Worm (Caenorhabditis elegans) whole organism, L4 larva: ENCODE data around the gene C01G10.15.

Experiments
- D1046.2 ChIP-seq: fragments of 200-800 bp; sonication (Bioruptor generic); IDR thresholded peaks from 2 replicates; pipeline ENCODE4 v1.3.6; 2022; ENCODE audit warnings: missing genetic modification characterization, missing compliant biosample characterization
- F44E2.7 ChIP-seq: fragments of 200-800 bp; sonication (Bioruptor generic); IDR thresholded peaks from 2 replicates; pipeline ENCODE4 v2.1.2; 2022; ENCODE audit warnings: missing genetic modification characterization, missing compliant biosample characterization
- ceh-82 ChIP-seq: sonication (generic microtip); optimal IDR thresholded peaks from 2 replicates; lab custom pipeline; 2017; ENCODE audit warnings: missing biosample characterization, missing genetic modification characterization
- daf-19 ChIP-seq: fragments of 200-800 bp; sonication (Bioruptor generic); conservative IDR thresholded peaks from 2 replicates; pipeline ENCODE4 v1.3.6; 2022; ENCODE audit warnings: missing genetic modification characterization, missing compliant biosample characterization
- dpl-1 ChIP-seq: fragments of 150-350 bp; optimal IDR thresholded peaks from 2 replicates; lab custom pipeline; 2014; ENCODE audit warnings: missing biosample characterization, missing genetic modification reagents, missing genetic modification characterization
- fkh-10 ChIP-seq: fragments of 150-350 bp; optimal IDR thresholded peaks from 2 replicates; lab custom pipeline; 2014; ENCODE audit warnings: missing biosample characterization, missing genetic modification reagents, missing genetic modification characterization
- fos-1 ChIP-seq: fragments of 150-350 bp; optimal IDR thresholded peaks from 2 replicates; lab custom pipeline; 2014; ENCODE audit warnings: missing biosample characterization, missing genetic modification characterization
- nhr-41 ChIP-seq: fragments of 200-800 bp; sonication (Bioruptor generic); IDR thresholded peaks from 2 replicates; pipeline ENCODE4 v1.3.6; 2022; ENCODE audit warnings: missing genetic modification reagents, missing genetic modification characterization, missing compliant biosample characterization
- skn-1 ChIP-seq: fragments of 150-350 bp; optimal IDR thresholded peaks from 2 replicates; lab custom pipeline; 2014; ENCODE audit warnings: missing biosample characterization, missing genetic modification characterization
- snpc-4 ChIP-seq: fragments of 150-350 bp; optimal IDR thresholded peaks from 2 replicates; lab custom pipeline; 2014; ENCODE audit warnings: missing biosample characterization, missing genetic modification characterization
- spr-1 ChIP-seq: sonication (generic microtip); optimal IDR thresholded peaks from 2 replicates; lab custom pipeline; 2016; ENCODE audit warnings: mild to moderate bottlenecking, missing genetic modification characterization, missing compliant biosample characterization
- spr-3 ChIP-seq: fragments of 200-800 bp; sonication (Bioruptor generic); optimal IDR thresholded peaks from 2 replicates; lab custom pipeline; 2018; ENCODE audit warnings: mild to moderate bottlenecking, missing genetic modification characterization, missing compliant biosample characterization
- unc-62 ChIP-seq, 3 experiments: fragments of 150-350 bp in 1 of 3; sonication (generic microtip); optimal IDR thresholded peaks in 2 of 3; peaks in 1 of 3; 1 replicate in 1 of 3; 2 replicates in 2 of 3; lab custom pipeline; 2014 to 2017; ENCODE audit warnings: missing biosample characterization in 3 of 3, missing genetic modification characterization in 3 of 3, missing genetic modification reagents in 3 of 3, missing genotype in 1 of 3
- zag-1 ChIP-seq: fragments of 150-350 bp; optimal IDR thresholded peaks from 2 replicates; lab custom pipeline; 2014; ENCODE audit warnings: missing biosample characterization, missing genetic modification characterization

DNA sequence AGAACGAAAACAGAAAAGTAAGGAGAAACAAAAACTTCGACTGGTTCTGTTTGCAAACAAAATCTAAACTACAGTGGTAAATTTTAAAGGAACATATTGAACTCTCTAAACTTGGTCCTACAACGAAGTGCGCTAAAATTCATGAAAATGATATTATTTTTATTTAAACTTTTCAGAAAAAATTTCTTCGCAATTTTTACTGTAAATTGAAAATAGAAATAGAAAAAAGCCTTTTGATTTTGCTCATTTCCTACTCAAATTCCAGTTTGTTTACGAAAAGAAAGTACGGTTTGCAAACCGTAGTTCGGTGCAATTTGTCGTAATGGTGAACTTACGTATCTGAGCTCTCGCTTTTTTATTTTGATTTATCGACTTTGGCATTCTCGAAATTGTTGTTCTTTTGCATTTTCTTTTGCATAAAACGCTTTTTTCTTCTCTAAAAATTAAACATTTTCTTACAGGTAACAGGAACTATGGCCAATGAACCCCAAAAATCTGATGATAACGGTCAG lies 21.2 kb downstream of the C01G10.15 start, which contains the start of gene otub-1:
- no peak for TF ChIP-seq fkh-10 (GFP tag; lab: Kevin White, UChicago)
- no peak for TF ChIP-seq D1046.2 (GFP tag; lab: Robert Waterston, UW)
- no peak for TF ChIP-seq F44E2.7 (GFP tag; lab: Robert Waterston, UW)
- TF ChIP-seq ceh-82 (tag; lab: Kevin White, UChicago): no peak
- no peak for TF ChIP-seq daf-19 (GFP tag; lab: Robert Waterston, UW)
- no peak for TF ChIP-seq fos-1 (tag; lab: Kevin White, UChicago)
- TF ChIP-seq spr-1 (tag; lab: Kevin White, UChicago): no peak
- peak in 1 of 2 experiments; percentile 47 for TF ChIP-seq unc-62 (GFP tag; optimal IDR thresholded peaks at IDR 0.05 in 1 of 2; lab: Kevin White, UChicago)
- no peak for TF ChIP-seq unc-62 (tag; optimal IDR thresholded peaks at IDR 0.05; lab: Kevin White, UChicago)
- no peak for TF ChIP-seq zag-1 (tag; lab: Kevin White, UChicago)
- no peak for TF ChIP-seq nhr-41 (GFP tag; lab: Robert Waterston, UW)
- no peak for TF ChIP-seq spr-3
- TF ChIP-seq skn-1 (tag; lab: Kevin White, UChicago): no peak
- TF ChIP-seq snpc-4 (tag; lab: Kevin White, UChicago): no peak
- TF ChIP-seq dpl-1 (GFP tag; lab: Kevin White, UChicago): no peak
